Fruit fly (Drosophila melanogaster) whole organism, embryonic: ENCODE measurements around the gene clumsy.

Source experiments
- Atf6 ChIP-seq: fragments of 200-800 bp; sonication (Bioruptor generic); IDR thresholded peaks from 2 replicates; pipeline ENCODE4 v1.3.6; 2022; ENCODE audit warnings: missing biosample characterization, missing genetic modification characterization
- Awh ChIP-seq: fragments of 200-800 bp; sonication (Bioruptor generic); IDR thresholded peaks from 2 replicates; pipeline ENCODE4, ENCODE4 v1.3.6; 2022; ENCODE audit warnings: missing biosample characterization, missing genetic modification characterization
- Bteb2 ChIP-seq: fragments of 200-800 bp; sonication (Bioruptor generic); optimal IDR thresholded peaks from 2 replicates; lab custom pipeline; 2016; ENCODE audit warnings: missing biosample characterization, missing genetic modification characterization
- CG10654 ChIP-seq: fragments of 200-800 bp; sonication (Bioruptor generic); optimal IDR thresholded peaks from 2 replicates; lab custom pipeline; 2016; ENCODE audit warnings: missing biosample characterization, missing genetic modification characterization
- CG11560 ChIP-seq: fragments of 200-800 bp; sonication (Bioruptor generic); IDR thresholded peaks from 3 replicates; pipeline ENCODE4 v1.3.6; 2022; ENCODE audit warnings: missing biosample characterization, missing genetic modification characterization
- CG11696 ChIP-seq: fragments of 200-800 bp; sonication (Bioruptor generic); IDR thresholded peaks from 2 replicates; pipeline ENCODE4 v1.3.6; 2022; ENCODE audit warnings: missing biosample characterization, missing genetic modification characterization
- CG12155 ChIP-seq: fragments of 200-800 bp; sonication (Bioruptor generic); optimal IDR thresholded peaks from 3 replicates; lab custom pipeline; 2016; ENCODE audit warnings: missing biosample characterization, missing genetic modification characterization
- CG14710 ChIP-seq: fragments of 200-800 bp; sonication (Bioruptor generic); optimal IDR thresholded peaks from 3 replicates; lab custom pipeline; 2019; ENCODE audit warnings: missing biosample characterization, mild to moderate bottlenecking, missing genetic modification characterization, moderate library complexity
- CG15696 ChIP-seq: fragments of 200-800 bp; sonication (Bioruptor generic); optimal IDR thresholded peaks from 2 replicates; lab custom pipeline; 2019; ENCODE audit warnings: missing biosample characterization, mild to moderate bottlenecking, missing genetic modification characterization, moderate library complexity
- CG17361 ChIP-seq: fragments of 200-800 bp; sonication (Bioruptor generic); IDR thresholded peaks from 3 replicates; pipeline ENCODE4 v1.3.6; 2022; ENCODE audit warnings: missing biosample characterization, missing genetic modification characterization
- CG1792 ChIP-seq: fragments of 200-800 bp; sonication (Bioruptor generic); optimal IDR thresholded peaks from 2 replicates; lab custom pipeline; 2016; ENCODE audit warnings: missing biosample characterization, missing genetic modification characterization
- CG18619 ChIP-seq: fragments of 200-800 bp; sonication (Bioruptor generic); optimal IDR thresholded peaks from 3 replicates; lab custom pipeline; 2017; ENCODE audit warnings: missing biosample characterization, mild to moderate bottlenecking, missing genetic modification characterization
- CG32772 ChIP-seq: fragments of 200-800 bp; sonication (Bioruptor generic); IDR thresholded peaks from 2 replicates; pipeline ENCODE4 v1.3.6; 2022; ENCODE audit warnings: missing biosample characterization, missing genetic modification characterization
- CG4282 ChIP-seq: fragments of 200-800 bp; sonication (Bioruptor generic); optimal IDR thresholded peaks from 2 replicates; lab custom pipeline; 2016; ENCODE audit warnings: missing biosample characterization, missing genetic modification characterization
- CG4328 ChIP-seq: fragments of 200-800 bp; sonication (Bioruptor generic); optimal IDR thresholded peaks from 3 replicates; lab custom pipeline; 2017; ENCODE audit warnings: missing biosample characterization, missing genetic modification reagents, missing genetic modification characterization
- CG4730 ChIP-seq: fragments of 200-800 bp; sonication (Bioruptor generic); IDR thresholded peaks from 2 replicates; pipeline ENCODE4 v1.3.6; 2022; ENCODE audit warnings: missing biosample characterization, missing genetic modification characterization
- CG6683 ChIP-seq: fragments of 200-800 bp; sonication (Bioruptor generic); optimal IDR thresholded peaks from 2 replicates; lab custom pipeline; 2017; ENCODE audit warnings: missing biosample characterization, mild to moderate bottlenecking, missing genetic modification characterization, missing genetic modification reagents
- CG7928 ChIP-seq: fragments of 200-800 bp; sonication (Bioruptor generic); optimal IDR thresholded peaks from 2 replicates; lab custom pipeline; 2017; ENCODE audit warnings: missing biosample characterization, mild to moderate bottlenecking, missing genetic modification characterization
- CG8281 ChIP-seq: fragments of 200-800 bp; sonication (Bioruptor generic); optimal IDR thresholded peaks from 2 replicates; lab custom pipeline; 2018; ENCODE audit warnings: missing biosample characterization, mild to moderate bottlenecking, missing genetic modification characterization, moderate library complexity
- CG9437 ChIP-seq: fragments of 200-800 bp; sonication (Bioruptor generic); optimal IDR thresholded peaks from 2 replicates; lab custom pipeline; 2018; ENCODE audit warnings: missing biosample characterization, mild to moderate bottlenecking, missing genetic modification characterization
- CTCF ChIP-seq: fragments of 200-800 bp; sonication (Bioruptor generic); optimal IDR thresholded peaks from 2 replicates; lab custom pipeline; 2017; ENCODE audit warnings: missing biosample characterization, mild to moderate bottlenecking, missing genetic modification characterization, moderate library complexity
- D ChIP-seq, 2 experiments: fragments of 200-800 bp in 1 of 2; fragments of >200 bp in 1 of 2; sonication (Bioruptor generic) in 1 of 2; optimal IDR thresholded peaks; 2 replicates in 1 of 2; 3 replicates in 1 of 2; lab custom pipeline; 2017; ENCODE audit warnings: mild to moderate bottlenecking in 1 of 2, missing biosample characterization in 1 of 2, missing genetic modification characterization in 1 of 2, missing genetic modification reagents in 1 of 2
- Drgx ChIP-seq: fragments of 200-800 bp; sonication (Bioruptor generic); IDR thresholded peaks from 2 replicates; pipeline ENCODE4 v1.3.6; 2022; ENCODE audit warnings: missing biosample characterization, missing genetic modification characterization
- HLHmδ ChIP-seq: fragments of 200-800 bp; sonication (Bioruptor generic); optimal IDR thresholded peaks from 2 replicates; lab custom pipeline; 2018; ENCODE audit warnings: missing biosample characterization, mild to moderate bottlenecking, missing genetic modification characterization, moderate library complexity
- MTF-1 ChIP-seq: fragments of 200-800 bp; sonication (Bioruptor generic); optimal IDR thresholded peaks from 2 replicates; lab custom pipeline; 2018; ENCODE audit warnings: missing biosample characterization, mild to moderate bottlenecking, missing genetic modification characterization, borderline replicate concordance
- Max ChIP-seq: fragments of 200-800 bp; sonication (Bioruptor generic); optimal IDR thresholded peaks from 2 replicates; lab custom pipeline; 2016; ENCODE audit warnings: missing biosample characterization, mild to moderate bottlenecking, missing genetic modification characterization
- Rx ChIP-seq: fragments of 200-800 bp; sonication (Bioruptor generic); IDR thresholded peaks from 2 replicates; pipeline ENCODE4 v1.3.6; 2022; ENCODE audit warnings: missing biosample characterization, missing genetic modification characterization
- Side ChIP-seq: fragments of 200-800 bp; sonication (Bioruptor generic); optimal IDR thresholded peaks from 2 replicates; lab custom pipeline; 2016; ENCODE audit warnings: missing biosample characterization, missing genetic modification characterization
- Spps ChIP-seq: fragments of 200-800 bp; sonication (Bioruptor generic); optimal IDR thresholded peaks from 2 replicates; lab custom pipeline; 2018; ENCODE audit warnings: missing biosample characterization, mild to moderate bottlenecking, missing genetic modification characterization
- Sry-δ ChIP-seq: fragments of 200-800 bp; sonication (Bioruptor generic); optimal IDR thresholded peaks from 2 replicates; lab custom pipeline; 2016; ENCODE audit warnings: missing biosample characterization, missing genetic modification characterization
- Xrp1 ChIP-seq: fragments of 200-800 bp; sonication (Bioruptor generic); IDR thresholded peaks from 2 replicates; pipeline ENCODE4 v1.3.6; 2022; ENCODE audit warnings: missing biosample characterization, missing genetic modification characterization
- YL-1 ChIP-seq: fragments of 200-800 bp; sonication (Bioruptor generic); optimal IDR thresholded peaks from 3 replicates; lab custom pipeline; 2017; ENCODE audit warnings: missing biosample characterization, mild to moderate bottlenecking, missing genetic modification characterization
- ac ChIP-seq: fragments of 200-800 bp; sonication (Bioruptor generic); optimal IDR thresholded peaks from 3 replicates; lab custom pipeline; 2017; ENCODE audit warnings: missing biosample characterization, mild to moderate bottlenecking, missing genetic modification characterization
- ato ChIP-seq: fragments of 200-800 bp; sonication (Bioruptor generic); IDR thresholded peaks from 2 replicates; pipeline ENCODE4 v1.3.6; 2022; ENCODE audit warnings: missing biosample characterization, missing genetic modification characterization; ENCODE audit not compliant: partially characterized antibody
- cad ChIP-seq: fragments of >200 bp; optimal IDR thresholded peaks from 2 replicates; lab custom pipeline; 2017; ENCODE audit warnings: missing biosample characterization, missing genetic modification characterization
- crc ChIP-seq: fragments of 200-800 bp; sonication (Bioruptor generic); optimal IDR thresholded peaks from 2 replicates; lab custom pipeline; 2016; ENCODE audit warnings: missing biosample characterization, missing genetic modification characterization
- disco-r ChIP-seq: fragments of 200-800 bp; sonication (Bioruptor generic); optimal IDR thresholded peaks from 2 replicates; lab custom pipeline; 2016; ENCODE audit warnings: missing biosample characterization, missing genetic modification characterization
- dm ChIP-seq: fragments of 200-800 bp; sonication (Bioruptor generic); optimal IDR thresholded peaks from 3 replicates; lab custom pipeline; 2016; ENCODE audit warnings: missing biosample characterization, missing genetic modification characterization
- dysf ChIP-seq: fragments of 200-800 bp; sonication (Bioruptor generic); IDR thresholded peaks from 3 replicates; pipeline ENCODE4 v1.3.6; 2022; ENCODE audit warnings: missing biosample characterization, missing genetic modification characterization
- fd102C ChIP-seq: fragments of 200-800 bp; sonication (Bioruptor generic); optimal IDR thresholded peaks from 2 replicates; lab custom pipeline; 2018; ENCODE audit warnings: missing biosample characterization, mild to moderate bottlenecking, missing genetic modification characterization, moderate library complexity
- ftz-f1 ChIP-seq: fragments of 200-800 bp; sonication (Bioruptor generic); optimal IDR thresholded peaks from 2 replicates; lab custom pipeline; 2016; ENCODE audit warnings: missing biosample characterization, missing genetic modification characterization
- jing ChIP-seq: fragments of 200-800 bp; sonication (Bioruptor generic); optimal IDR thresholded peaks from 2 replicates; lab custom pipeline; 2018; ENCODE audit warnings: missing biosample characterization, mild to moderate bottlenecking, missing genetic modification characterization
- jumu ChIP-seq: fragments of 200-800 bp; sonication (Bioruptor generic); optimal IDR thresholded peaks from 3 replicates; lab custom pipeline; 2016; ENCODE audit warnings: missing biosample characterization, missing genetic modification characterization
- pita ChIP-seq: fragments of 200-800 bp; sonication (Bioruptor generic); optimal IDR thresholded peaks from 2 replicates; lab custom pipeline; 2017; ENCODE audit warnings: missing biosample characterization, mild to moderate bottlenecking, missing genetic modification characterization
- prd ChIP-seq, 3 experiments: fragments of >200 bp in 2 of 3; fragments of 200-800 bp in 1 of 3; sonication (Bioruptor generic) in 1 of 3; optimal IDR thresholded peaks in 2 of 3; IDR thresholded peaks in 1 of 3; 2 replicates in 2 of 3; 3 replicates in 1 of 3; pipeline versions ENCODE4 v1.3.6 to Lab custom; 2017 to 2022; ENCODE audit warnings: missing biosample characterization in 1 of 3, missing genetic modification characterization in 1 of 3
- rib ChIP-seq: fragments of 200-800 bp; sonication (Bioruptor generic); IDR thresholded peaks from 2 replicates; pipeline ENCODE4 v1.3.6; 2022; ENCODE audit warnings: missing biosample characterization, missing genetic modification characterization
- salm ChIP-seq: fragments of 200-800 bp; sonication (Bioruptor generic); optimal IDR thresholded peaks from 2 replicates; lab custom pipeline; 2018; ENCODE audit warnings: missing biosample characterization, mild to moderate bottlenecking, missing genetic modification characterization
- sisA ChIP-seq: fragments of 200-800 bp; sonication (Bioruptor generic); IDR thresholded peaks from 2 replicates; pipeline ENCODE4 v1.3.6; 2022; ENCODE audit warnings: missing biosample characterization, missing genetic modification characterization
- slou ChIP-seq: fragments of 200-800 bp; sonication (Bioruptor generic); optimal IDR thresholded peaks from 3 replicates; lab custom pipeline; 2016; ENCODE audit warnings: missing biosample characterization, missing genetic modification characterization
- tap ChIP-seq: fragments of 200-800 bp; optimal IDR thresholded peaks from 3 replicates; lab custom pipeline; 2019; ENCODE audit warnings: missing biosample characterization, mild to moderate bottlenecking, missing genetic modification characterization, moderate library complexity
- tio ChIP-seq: fragments of 200-800 bp; sonication (Bioruptor generic); optimal IDR thresholded peaks from 2 replicates; lab custom pipeline; 2017; ENCODE audit warnings: missing biosample characterization, missing genetic modification characterization, inconsistent platforms
- trem ChIP-seq: fragments of 200-800 bp; optimal IDR thresholded peaks from 3 replicates; lab custom pipeline; 2019; ENCODE audit warnings: missing biosample characterization, mild to moderate bottlenecking, missing genetic modification characterization, moderate library complexity

Gene clumsy

dm6 chr2L:21166422-21166821, 39.9 kb upstream of the clumsy start (continued):
- no peak for TF ChIP-seq ftz-f1
- TF ChIP-seq CG6683 (GFP tag; lab: Kevin White, UChicago): no peak
- TF ChIP-seq ac: no peak
- no peak for TF ChIP-seq CG4730
- no peak for TF ChIP-seq Max
- TF ChIP-seq rib (GFP tag; lab: Robert Waterston, UW): no peak
- no peak for TF ChIP-seq CG9437 (GFP tag; lab: Kevin White, UChicago)
- no peak for TF ChIP-seq CG8281 (tag; lab: Kevin White, UChicago)
- TF ChIP-seq trem (tag; lab: Kevin White, UChicago): peak; percentile 16
- TF ChIP-seq tio (GFP tag; lab: Kevin White, UChicago): no peak
- TF ChIP-seq ato (GFP tag; lab: Robert Waterston, UW): no peak
- TF ChIP-seq slou (GFP tag; lab: Kevin White, UChicago): no peak
- no peak for TF ChIP-seq Spps (tag; lab: Kevin White, UChicago)
- TF ChIP-seq Drgx (GFP tag; lab: Robert Waterston, UW): no peak
- TF ChIP-seq CG17361: no peak
- TF ChIP-seq Bteb2 (GFP tag; lab: Kevin White, UChicago): no peak
- peak; percentile 8 for TF ChIP-seq CG14710
- TF ChIP-seq Xrp1 (GFP tag; lab: Robert Waterston, UW): peak; percentile 29; the same call in 1 of the 2 replicates
- TF ChIP-seq disco-r (GFP tag; lab: Kevin White, UChicago): no peak
- TF ChIP-seq CG7928: no peak
- TF ChIP-seq CTCF (GFP tag; lab: Kevin White, UChicago): no peak
- no peak for TF ChIP-seq tap (tag; lab: Kevin White, UChicago)
- peak; percentile 59 for TF ChIP-seq dm (GFP tag; lab: Kevin White, UChicago)
- no peak for TF ChIP-seq CG10654 (GFP tag; lab: Kevin White, UChicago)
- TF ChIP-seq Side: no peak
- no peak for TF ChIP-seq fd102C (GFP tag; lab: Kevin White, UChicago)
- TF ChIP-seq CG11696 (GFP tag; lab: Robert Waterston, UW): no peak
- no peak for TF ChIP-seq D (optimal IDR thresholded peaks at IDR 0.05; lab: Kevin White, UChicago)
- no peak for TF ChIP-seq D (GFP tag; optimal IDR thresholded peaks at IDR 0.05; lab: Kevin White, UChicago)
- TF ChIP-seq CG32772 (GFP tag; lab: Robert Waterston, UW): no peak
- TF ChIP-seq MTF-1 (GFP tag; lab: Kevin White, UChicago): no peak
- TF ChIP-seq cad: no peak
- TF ChIP-seq crc (GFP tag; lab: Kevin White, UChicago): no peak
- TF ChIP-seq CG12155 (GFP tag; lab: Kevin White, UChicago): no peak
- TF ChIP-seq YL-1 (GFP tag; lab: Kevin White, UChicago): peak; percentile 85
- TF ChIP-seq jing (GFP tag; lab: Kevin White, UChicago): no peak
- TF ChIP-seq sisA (GFP tag; lab: Robert Waterston, UW): no peak
- TF ChIP-seq CG15696 (tag; lab: Kevin White, UChicago): no peak
- no peak for TF ChIP-seq CG1792 (GFP tag; lab: Kevin White, UChicago)
- no peak for TF ChIP-seq prd (optimal IDR thresholded peaks at IDR 0.05; lab: Kevin White, UChicago)
- TF ChIP-seq prd (GFP tag; IDR thresholded peaks at IDR 0.05; lab: Robert Waterston, UW): no peak
- no peak for TF ChIP-seq CG11560 (tag; lab: Robert Waterston, UW)
- no peak for TF ChIP-seq Rx
- TF ChIP-seq pita (GFP tag; lab: Kevin White, UChicago): no peak
- no peak for TF ChIP-seq dysf
- no peak for TF ChIP-seq jumu (GFP tag; lab: Kevin White, UChicago)
- TF ChIP-seq Sry-δ (GFP tag; lab: Kevin White, UChicago): peak; percentile 14
- no peak for TF ChIP-seq CG18619 (GFP tag; lab: Kevin White, UChicago)
- TF ChIP-seq HLHmδ (GFP tag; lab: Kevin White, UChicago): no peak
- no peak for TF ChIP-seq salm (tag; lab: Kevin White, UChicago)
- TF ChIP-seq Atf6 (GFP tag; lab: Robert Waterston, UW): no peak
- TF ChIP-seq Awh (GFP tag; lab: Robert Waterston, UW): no peak
- TF ChIP-seq CG4282 (GFP tag; lab: Kevin White, UChicago): no peak
- no peak for TF ChIP-seq CG4328 (GFP tag; lab: Kevin White, UChicago)
